Worm (Caenorhabditis elegans): ENCODE measurements around the gene pat-9.

DNA sequence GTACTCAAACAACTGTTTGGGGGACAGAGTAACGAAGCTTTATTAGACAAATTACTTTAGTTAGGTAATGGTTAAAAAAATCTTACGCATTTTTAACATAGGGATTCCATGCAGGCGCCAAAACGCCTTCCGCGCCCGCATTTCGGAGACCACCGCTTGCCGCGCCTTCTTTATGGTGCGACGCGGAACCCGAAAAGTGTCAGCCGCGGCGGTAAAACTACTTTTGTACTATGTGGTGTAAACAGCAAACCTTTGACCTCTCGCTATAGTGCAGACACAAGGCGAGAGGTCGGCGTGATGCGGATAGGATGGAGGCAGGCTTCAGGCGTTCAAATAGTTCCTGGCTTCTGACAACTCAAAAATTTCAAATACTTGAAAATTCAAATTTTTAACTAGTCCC, 38.6 kb downstream of the pat-9 start:
- no peak for TF ChIP-seq xbp-1 (tag; optimal IDR thresholded peaks at IDR 0.05)
- no peak for TF ChIP-seq fos-1 (tag; optimal IDR thresholded peaks at IDR 0.05)
- no peak for TF ChIP-seq jun-1 (tag; optimal IDR thresholded peaks at IDR 0.05)
- no peak for TF ChIP-seq snpc-4 (tag; optimal IDR thresholded peaks at IDR 0.05)
- TF ChIP-seq lsy-2 (tag; optimal IDR thresholded peaks at IDR 0.05): no peak
- TF ChIP-seq unc-62 (GFP tag; optimal IDR thresholded peaks at IDR 0.05): no peak
- no peak for TF ChIP-seq zag-1 (tag; optimal IDR thresholded peaks at IDR 0.05)
- TF ChIP-seq fkh-10 (GFP tag; optimal IDR thresholded peaks at IDR 0.05): no peak
- TF ChIP-seq pqm-1 (tag; optimal IDR thresholded peaks at IDR 0.05): no peak
- no peak for TF ChIP-seq ces-1 (GFP tag; optimal IDR thresholded peaks at IDR 0.05)
- TF ChIP-seq grh-1 (GFP tag; IDR thresholded peaks at IDR 0.05): no peak
- TF ChIP-seq ceh-8 (GFP tag; optimal IDR thresholded peaks at IDR 0.05): no peak
- TF ChIP-seq dpl-1 (GFP tag; optimal IDR thresholded peaks at IDR 0.05): no peak
